Fruit fly (Drosophila melanogaster) whole organism, larva: ENCODE results near the gene CG31867.

ENCODE experiments used
- noc ChIP-seq: fragments of 200-800 bp; sonication (Bioruptor generic); optimal IDR thresholded peaks from 3 replicates; lab custom pipeline; 2019; ENCODE audit warnings: missing biosample characterization, mild to moderate bottlenecking, missing genetic modification characterization, moderate library complexity

CG31867 gene

DNA sequence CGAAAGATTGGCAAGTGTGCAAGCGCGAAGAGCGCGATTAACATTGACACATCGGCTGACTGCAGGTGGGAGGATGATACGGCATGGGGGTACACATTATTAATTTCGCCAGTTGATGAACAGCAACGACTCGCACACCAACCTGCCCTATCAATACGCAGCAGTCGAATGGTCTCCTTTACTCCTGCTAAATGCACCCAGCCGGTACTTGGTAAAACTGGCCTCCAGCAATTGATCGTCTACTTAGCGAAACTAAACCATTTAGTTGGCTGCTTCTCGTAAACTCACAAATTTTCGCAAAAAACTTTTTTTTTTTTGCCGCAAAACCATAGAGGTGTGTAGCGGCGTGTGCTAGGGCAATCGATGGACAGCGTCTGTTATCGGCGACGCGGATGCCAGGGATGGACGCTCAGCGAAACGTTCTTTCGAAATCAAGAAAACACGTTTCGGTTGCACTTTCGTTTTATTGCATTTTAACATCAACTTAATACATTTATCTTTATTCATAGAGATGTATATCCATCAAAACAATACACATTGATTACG lies 44.6 kb downstream of the CG31867 start, which contains the start of gene Ge-1:
Ge-1 (minus strand) TSS at position 373 of the 546 bp plus-strand sequence.
- no peak for TF ChIP-seq noc (tag; lab: Kevin White, UChicago)
